Fruit fly (Drosophila melanogaster): Measurements from ENCODE around the gene Septin4.

DNA sequence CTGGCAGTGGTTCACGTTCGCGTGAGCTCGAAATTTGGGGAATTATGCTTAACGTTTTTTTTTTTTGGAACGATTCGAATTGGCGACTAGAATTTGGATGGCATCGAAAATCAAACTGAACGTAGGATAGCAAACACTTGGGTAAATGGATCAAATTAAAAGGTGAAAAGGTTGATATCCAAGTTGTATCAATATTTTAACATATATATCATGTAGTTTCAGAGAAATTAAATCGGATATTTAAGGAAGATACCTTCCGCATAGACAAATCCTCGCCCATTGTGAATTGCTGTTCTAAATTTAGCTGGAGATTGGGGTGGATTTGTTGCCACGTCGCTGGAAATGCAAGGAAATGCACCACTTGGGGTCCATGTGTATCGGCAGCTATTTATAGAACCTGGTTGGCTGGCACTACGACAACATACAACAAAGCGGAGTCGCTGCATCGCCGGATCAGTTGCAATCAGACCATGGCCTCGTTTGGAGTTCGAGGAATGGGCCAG lies 16.1 kb downstream of the Septin4 start, which contains the start of the genes CG13010 and sing:
- TF ChIP-seq ttk (optimal IDR thresholded peaks at IDR 0.05), result no peak
- TF ChIP-seq insv (optimal IDR thresholded peaks at IDR 0.05), result no peak
- TF ChIP-seq Sin3A (optimal IDR thresholded peaks at IDR 0.05), result no peak
- no peak for TF ChIP-seq psq (optimal IDR thresholded peaks at IDR 0.05)
- TF ChIP-seq h (optimal IDR thresholded peaks at IDR 0.05), result no peak
- TF ChIP-seq Myc (optimal IDR thresholded peaks at IDR 0.05), result no peak

All from Kc167 (cell line).